Worm (Caenorhabditis elegans): ENCODE data around the gene Y37D8A.16.

DNA sequence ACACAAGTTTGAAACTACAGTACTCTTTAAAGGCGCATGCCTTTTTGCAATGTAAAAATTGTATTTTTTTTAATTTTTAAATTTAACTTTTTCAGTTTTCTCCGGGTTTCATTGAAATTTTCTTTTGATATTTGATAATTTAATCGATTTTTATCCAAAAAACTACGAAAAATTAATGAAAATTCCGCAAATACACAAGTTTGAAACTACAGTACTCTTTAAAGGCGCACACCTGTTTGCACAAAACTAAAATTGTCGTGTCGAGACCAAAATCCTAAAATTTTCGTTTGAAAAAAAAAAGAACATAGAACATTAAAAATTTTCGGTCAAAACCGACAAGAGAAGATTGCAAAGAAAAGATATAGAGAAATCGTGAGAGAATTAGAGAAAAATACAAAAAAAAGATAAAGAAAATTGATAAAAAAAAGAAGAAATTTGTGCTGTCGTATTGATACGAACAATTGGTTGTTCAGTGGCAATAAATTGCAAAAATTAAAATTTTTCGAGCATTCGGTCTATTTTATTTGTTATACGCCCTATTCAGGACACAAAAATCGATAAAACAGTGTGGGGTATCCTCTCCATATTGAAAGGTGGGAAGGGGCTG, 49.1 kb upstream of the Y37D8A.16 start:
- no peak for TF ChIP-seq pha-4 (tag; optimal IDR thresholded peaks at IDR 0.05)
- TF ChIP-seq rnt-1 (tag; optimal IDR thresholded peaks at IDR 0.05) = no peak
- no peak for TF ChIP-seq sox-4 (tag; optimal IDR thresholded peaks at IDR 0.05)
- TF ChIP-seq pax-1 (tag; optimal IDR thresholded peaks at IDR 0.05) = no peak
- TF ChIP-seq ceh-6 (GFP tag; optimal IDR thresholded peaks at IDR 0.05) = no peak
- TF ChIP-seq eyg-1 (tag; optimal IDR thresholded peaks at IDR 0.05) = no peak
